Fruit fly (Drosophila melanogaster) whole organism, pupa: ENCODE data around the gene CG5921.
A peak's percentile ranks its signal among the peaks of the same experiment; 100 is the strongest.

Experiments
- CG10348 ChIP-seq: fragments of 200-800 bp; sonication (Bioruptor generic); IDR thresholded peaks from 2 replicates; pipeline ENCODE4 v1.3.6; 2022; ENCODE audit warnings: missing biosample characterization, missing genetic modification characterization
- CG12605 ChIP-seq: fragments of 200-800 bp; sonication (Bioruptor generic); IDR thresholded peaks from 2 replicates; pipeline ENCODE4 v1.3.6; 2022; ENCODE audit warnings: missing biosample characterization, missing genetic modification characterization
- CG13204 ChIP-seq: fragments of 200-800 bp; sonication (Bioruptor generic); optimal IDR thresholded peaks from 2 replicates; lab custom pipeline; 2018; ENCODE audit warnings: missing biosample characterization, mild to moderate bottlenecking, missing genetic modification characterization, moderate library complexity
- CG14655 ChIP-seq: fragments of 200-800 bp; sonication (Bioruptor generic); optimal IDR thresholded peaks from 3 replicates; lab custom pipeline; 2017; ENCODE audit warnings: mild to moderate bottlenecking, missing biosample characterization, missing genetic modification reagents, missing genetic modification characterization
- CG15710 ChIP-seq: fragments of 200-800 bp; sonication (Bioruptor generic); optimal IDR thresholded peaks from 2 replicates; lab custom pipeline; 2018; ENCODE audit warnings: missing biosample characterization, mild to moderate bottlenecking, missing genetic modification characterization, moderate library complexity
- CG17806 ChIP-seq: fragments of 200-800 bp; sonication (Bioruptor generic); optimal IDR thresholded peaks from 2 replicates; lab custom pipeline; 2018; ENCODE audit warnings: missing biosample characterization, mild to moderate bottlenecking, missing genetic modification characterization, moderate library complexity
- CG32121 ChIP-seq: fragments of 200-800 bp; sonication (Bioruptor generic); IDR thresholded peaks from 2 replicates; pipeline ENCODE4 v1.3.6; 2022; ENCODE audit warnings: missing biosample characterization, missing genetic modification characterization
- CG34367 ChIP-seq: fragments of 200-800 bp; sonication (Bioruptor generic); optimal IDR thresholded peaks from 2 replicates; lab custom pipeline; 2018; ENCODE audit warnings: missing biosample characterization, mild to moderate bottlenecking, missing genetic modification characterization
- CG4496 ChIP-seq: fragments of 200-800 bp; sonication (Bioruptor generic); IDR thresholded peaks from 3 replicates; pipeline ENCODE4 v1.3.6; 2022; ENCODE audit warnings: missing biosample characterization, missing genetic modification characterization
- CG8159 ChIP-seq: fragments of 200-800 bp; sonication (Bioruptor generic); optimal IDR thresholded peaks from 3 replicates; lab custom pipeline; 2018; ENCODE audit warnings: missing biosample characterization, mild to moderate bottlenecking, missing genetic modification characterization, moderate library complexity
- CG8301 ChIP-seq: fragments of 200-800 bp; sonication (Bioruptor generic); optimal IDR thresholded peaks from 2 replicates; lab custom pipeline; 2018; ENCODE audit warnings: missing biosample characterization, mild to moderate bottlenecking, missing genetic modification characterization
- CG9948 ChIP-seq: fragments of 200-800 bp; sonication (Bioruptor generic); optimal IDR thresholded peaks from 2 replicates; lab custom pipeline; 2018; ENCODE audit warnings: missing biosample characterization, mild to moderate bottlenecking, missing genetic modification characterization, moderate library complexity
- D1 ChIP-seq: fragments of 200-800 bp; sonication (Bioruptor generic); optimal IDR thresholded peaks from 2 replicates; lab custom pipeline; 2018; ENCODE audit warnings: missing biosample characterization, mild to moderate bottlenecking, missing genetic modification characterization, moderate library complexity
- EcR ChIP-seq: fragments of 200-800 bp; sonication (Bioruptor generic); optimal IDR thresholded peaks from 3 replicates; lab custom pipeline; 2019; ENCODE audit warnings: missing biosample characterization, missing genetic modification characterization, mild to moderate bottlenecking, moderate library complexity, missing genetic modification reagents
- Ets98B ChIP-seq: fragments of 200-800 bp; sonication (Bioruptor generic); IDR thresholded peaks from 2 replicates; pipeline ENCODE4 v1.3.6; 2022; ENCODE audit warnings: missing biosample characterization, missing genetic modification characterization
- Pif1A ChIP-seq: fragments of 200-800 bp; sonication (Bioruptor generic); optimal IDR thresholded peaks from 3 replicates; lab custom pipeline; 2016; ENCODE audit warnings: missing biosample characterization, missing genetic modification characterization
- Pif1B ChIP-seq: fragments of 200-800 bp; sonication (Bioruptor generic); optimal IDR thresholded peaks from 3 replicates; lab custom pipeline; 2016; ENCODE audit warnings: missing biosample characterization, missing genetic modification characterization
- Snoo ChIP-seq: fragments of 200-800 bp; sonication (Bioruptor generic); optimal IDR thresholded peaks from 3 replicates; lab custom pipeline; 2017; ENCODE audit warnings: missing biosample characterization, mild to moderate bottlenecking, missing genetic modification characterization, inconsistent platforms
- fd96Ca ChIP-seq: fragments of 200-800 bp; sonication (Bioruptor generic); IDR thresholded peaks from 3 replicates; pipeline ENCODE4 v1.3.6; 2022; ENCODE audit warnings: missing biosample characterization, missing genetic modification characterization
- gl ChIP-seq: fragments of 200-800 bp; sonication (Bioruptor generic); optimal IDR thresholded peaks from 2 replicates; lab custom pipeline; 2018; ENCODE audit warnings: missing biosample characterization, mild to moderate bottlenecking, missing genetic modification characterization
- rn ChIP-seq: fragments of 200-800 bp; sonication (Bioruptor generic); IDR thresholded peaks from 2 replicates; pipeline ENCODE4 v1.3.6; 2022; ENCODE audit warnings: missing biosample characterization, missing genetic modification characterization

CG5921 gene

DNA sequence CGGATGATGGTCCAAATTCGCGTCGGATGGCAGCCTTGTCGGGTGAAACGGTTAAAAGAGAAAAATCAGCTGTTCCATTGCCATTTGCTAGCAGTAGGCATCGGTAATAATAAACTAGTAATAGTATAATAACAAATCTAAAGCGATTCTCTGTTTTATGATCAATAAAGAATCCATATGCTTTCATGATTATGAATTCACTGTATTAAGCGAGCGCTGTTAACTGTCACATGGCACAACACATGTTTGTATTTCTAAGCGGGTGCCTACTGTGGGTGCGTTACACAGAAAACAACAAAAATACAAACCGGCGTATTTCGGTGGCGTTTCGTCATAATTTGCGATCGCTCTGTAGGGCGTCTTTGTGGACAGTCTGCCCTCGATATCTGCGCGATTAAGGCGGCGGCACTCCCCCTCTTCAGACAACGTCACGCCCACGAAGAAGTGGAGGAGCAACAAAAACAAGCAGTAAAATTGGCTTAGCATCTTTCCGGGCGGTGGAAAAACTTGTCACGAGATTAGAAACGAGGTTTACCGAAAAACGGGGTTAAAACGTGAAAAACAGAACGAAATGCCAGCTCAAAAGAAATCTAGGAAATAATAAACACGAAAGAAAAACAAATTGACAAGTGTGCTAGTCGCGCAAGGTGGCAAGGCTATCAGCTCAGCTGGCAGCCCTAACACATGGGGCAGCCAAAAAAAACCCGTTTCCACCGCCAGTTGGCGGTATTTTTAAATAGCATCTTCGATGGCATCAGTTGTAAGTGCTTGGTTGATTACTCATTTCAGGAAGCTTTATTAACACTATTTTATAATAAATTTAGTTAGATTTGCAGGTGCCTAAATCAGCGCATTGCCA, 40.4 kb downstream of the CG5921 start, which contains the start of the genes Nep1 and Mipp2:
Gene Nep1, plus strand, starts transcription at position 397 of the 859 bp plus-strand sequence.
Gene Mipp2, minus strand, starts transcription at position 663 of the 859 bp plus-strand sequence.
- TF ChIP-seq CG4496 (GFP tag; lab: Robert Waterston, UW): peak; percentile 56; the same call in 2 of the 3 replicates
- peak; percentile 59 for TF ChIP-seq Pif1A (GFP tag; lab: Kevin White, UChicago)
- no peak for TF ChIP-seq EcR (GFP tag; lab: Kevin White, UChicago)
- peak; percentile 9 for TF ChIP-seq Snoo (tag; lab: Kevin White, UChicago)
- TF ChIP-seq CG10348 (GFP tag; lab: Robert Waterston, UW): no peak
- peak; percentile 54; the same call in 1 of the 2 replicates for TF ChIP-seq CG12605 (GFP tag; lab: Robert Waterston, UW)
- peak; percentile 12 for TF ChIP-seq CG8159 (tag; lab: Kevin White, UChicago)
- TF ChIP-seq CG9948 (tag; lab: Kevin White, UChicago): peak; percentile 21
- no peak for TF ChIP-seq D1 (tag; lab: Kevin White, UChicago)
- peak; percentile 30 for TF ChIP-seq CG15710
- TF ChIP-seq Ets98B (GFP tag; lab: Robert Waterston, UW): peak; percentile 64
- TF ChIP-seq CG13204: no peak
- TF ChIP-seq gl (tag; lab: Kevin White, UChicago): no peak
- TF ChIP-seq CG34367: peak; percentile 23
- no peak for TF ChIP-seq CG14655 (GFP tag; lab: Kevin White, UChicago)
- peak; percentile 50 for TF ChIP-seq CG8301 (tag; lab: Kevin White, UChicago)
- TF ChIP-seq fd96Ca: peak; percentile 75
- TF ChIP-seq rn: no peak
- TF ChIP-seq CG32121 (GFP tag; lab: Robert Waterston, UW): peak; percentile 67
- TF ChIP-seq Pif1B (GFP tag; lab: Kevin White, UChicago): peak; percentile 37
- peak; percentile 24 for TF ChIP-seq CG17806 (tag; lab: Kevin White, UChicago)

dm6 chrX:6092235-6092634, 41.6 kb downstream of the CG5921 start:
- no peak for TF ChIP-seq Pif1B (GFP tag; lab: Kevin White, UChicago)
- no peak for TF ChIP-seq CG8159 (tag; lab: Kevin White, UChicago)
- TF ChIP-seq CG32121 (GFP tag; lab: Robert Waterston, UW): no peak
- TF ChIP-seq CG14655 (GFP tag; lab: Kevin White, UChicago): peak; percentile 9

- no peak for TF ChIP-seq CG8159 (tag; lab: Kevin White, UChicago)
- TF ChIP-seq CG14655 (GFP tag; lab: Kevin White, UChicago): no peak
- TF ChIP-seq CG4496 (GFP tag; lab: Robert Waterston, UW): no peak
- TF ChIP-seq D1 (tag; lab: Kevin White, UChicago): no peak
- no peak for TF ChIP-seq CG15710
- TF ChIP-seq CG10348 (GFP tag; lab: Robert Waterston, UW): no peak
- TF ChIP-seq CG9948 (tag; lab: Kevin White, UChicago): no peak
- no peak for TF ChIP-seq CG8301 (tag; lab: Kevin White, UChicago)
- no peak for TF ChIP-seq Pif1B (GFP tag; lab: Kevin White, UChicago)
- no peak for TF ChIP-seq CG12605 (GFP tag; lab: Robert Waterston, UW)
- no peak for TF ChIP-seq Pif1A (GFP tag; lab: Kevin White, UChicago)
- no peak for TF ChIP-seq EcR (GFP tag; lab: Kevin White, UChicago)
- TF ChIP-seq rn: no peak
- no peak for TF ChIP-seq Ets98B (GFP tag; lab: Robert Waterston, UW)
These were observed 43.5 kb downstream of the CG5921 start for dm6 chrX:6094078-6094477.

dm6 chrX:6094599-6094998, 44.0 kb downstream of the CG5921 start:
- TF ChIP-seq Snoo (tag; lab: Kevin White, UChicago) (no peak), CG12605 (GFP tag; lab: Robert Waterston, UW) (no peak), rn (no peak)

DNA sequence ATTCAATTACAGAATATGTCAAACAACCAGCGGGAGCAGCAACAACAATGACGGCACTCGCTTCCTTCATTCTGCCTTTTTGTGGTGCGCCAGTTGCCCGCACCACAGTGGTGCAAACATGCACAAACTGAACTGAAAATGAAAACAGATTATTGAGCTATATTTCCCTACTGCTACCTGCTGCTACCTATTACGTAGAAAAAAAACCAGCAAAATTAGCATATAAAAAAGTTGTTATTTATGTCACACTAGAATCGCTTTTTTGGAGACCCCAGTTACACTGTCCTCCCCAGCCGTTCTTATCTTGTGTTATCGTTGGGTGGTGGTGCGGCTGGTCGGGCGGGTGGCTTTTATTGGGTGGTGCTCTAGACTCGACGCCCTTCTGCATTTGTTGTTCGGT, 47.0 kb downstream of the CG5921 start:
- 0 out of 2 replicates have a peak, but pooled peaks have one; percentile 42 for TF ChIP-seq CG12605 (GFP tag; lab: Robert Waterston, UW)
- TF ChIP-seq Pif1B (GFP tag; lab: Kevin White, UChicago): peak; percentile 39
- peak; percentile 62 for TF ChIP-seq CG8159 (tag; lab: Kevin White, UChicago)
- 0 out of 2 replicates have a peak, but pooled peaks have one; percentile 3 for TF ChIP-seq rn
- peak; percentile 26 for TF ChIP-seq CG34367
- TF ChIP-seq CG14655 (GFP tag; lab: Kevin White, UChicago): peak; percentile 51
- TF ChIP-seq fd96Ca: peak; percentile 74; the same call in 2 of the 3 replicates
- TF ChIP-seq CG15710: peak; percentile 47
- TF ChIP-seq CG9948 (tag; lab: Kevin White, UChicago): peak; percentile 51
- TF ChIP-seq Snoo (tag; lab: Kevin White, UChicago): no peak
- TF ChIP-seq CG13204: no peak
- peak; percentile 58 for TF ChIP-seq Pif1A (GFP tag; lab: Kevin White, UChicago)
- TF ChIP-seq Ets98B (GFP tag; lab: Robert Waterston, UW): peak; percentile 47
- TF ChIP-seq D1 (tag; lab: Kevin White, UChicago): no peak

- TF ChIP-seq EcR (GFP tag; lab: Kevin White, UChicago): no peak
- TF ChIP-seq CG15710: no peak
- no peak for TF ChIP-seq CG9948 (tag; lab: Kevin White, UChicago)
- no peak for TF ChIP-seq rn
- no peak for TF ChIP-seq CG12605 (GFP tag; lab: Robert Waterston, UW)
These were observed 54.1 kb downstream of the CG5921 start for dm6 chrX:6104724-6105123.
